Worm (Caenorhabditis elegans): ENCODE data around the gene C25F9.11.

DNA sequence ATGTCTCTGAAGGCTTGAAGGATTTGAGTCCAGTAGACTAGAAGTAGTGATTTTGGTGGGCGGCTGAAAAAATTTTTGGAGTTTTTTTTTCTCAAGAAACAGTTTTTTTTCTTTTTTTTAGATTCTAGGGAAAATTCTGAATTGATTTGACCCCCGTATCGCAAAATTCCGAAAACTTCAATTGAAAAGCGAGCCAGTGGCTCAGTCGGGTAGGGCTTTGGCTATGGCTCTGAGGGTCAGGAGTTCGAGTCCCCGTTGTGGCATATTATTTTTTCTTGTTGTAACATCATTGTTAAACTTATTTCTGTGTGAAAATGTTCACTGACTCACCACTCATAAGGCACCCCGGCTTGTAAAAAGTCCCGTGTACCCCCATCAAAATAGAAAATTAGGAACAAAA lies 34.5 kb downstream of the C25F9.11 start:
- TF ChIP-seq fax-1 (tag; optimal IDR thresholded peaks at IDR 0.05) (no peak), F13H6.1 (tag; optimal IDR thresholded peaks at IDR 0.05) (no peak), pha-2 (tag; optimal IDR thresholded peaks at IDR 0.05) (no peak), lin-11 (tag; optimal IDR thresholded peaks at IDR 0.05) (no peak), tbx-7 (tag; optimal IDR thresholded peaks at IDR 0.05) (no peak), unc-55 (GFP tag; optimal IDR thresholded peaks at IDR 0.05) (no peak), ceh-9 (tag; optimal IDR thresholded peaks at IDR 0.05) (no peak), fkh-10 (GFP tag; optimal IDR thresholded peaks at IDR 0.05) (no peak), pqm-1 (tag; optimal IDR thresholded peaks at IDR 0.05) (no peak), nhr-11 (tag; optimal IDR thresholded peaks at IDR 0.05) (no peak)

Data from whole organism, late embryonic.